Fruit fly (Drosophila melanogaster) whole organism, embryonic: Measurements from ENCODE around the gene CG32645.
A peak's percentile ranks its signal among the peaks of the same experiment; 100 is the strongest.

ENCODE experiments used
- Atf-2 ChIP-seq: fragments of 200-800 bp; sonication (Bioruptor generic); optimal IDR thresholded peaks from 2 replicates; lab custom pipeline; 2016; ENCODE audit warnings: missing biosample characterization, missing genetic modification characterization
- Blimp-1 ChIP-seq: fragments of 200-800 bp; sonication (Bioruptor generic); optimal IDR thresholded peaks from 3 replicates; lab custom pipeline; 2018; ENCODE audit warnings: missing biosample characterization, missing genetic modification characterization, mild to moderate bottlenecking, moderate library complexity, missing genetic modification reagents
- CG10209 ChIP-seq: fragments of 200-800 bp; sonication (Bioruptor generic); optimal IDR thresholded peaks from 3 replicates; lab custom pipeline; 2017; ENCODE audit warnings: missing biosample characterization, mild to moderate bottlenecking, missing genetic modification characterization, missing genetic modification reagents
- CG1024 ChIP-seq: fragments of 200-800 bp; sonication (Bioruptor generic); IDR thresholded peaks from 2 replicates; pipeline ENCODE4 v1.3.6; 2022; ENCODE audit warnings: missing biosample characterization, missing genetic modification characterization
- CG10431 ChIP-seq: fragments of 200-800 bp; sonication (Bioruptor generic); optimal IDR thresholded peaks from 3 replicates; lab custom pipeline; 2018; ENCODE audit warnings: missing biosample characterization, mild to moderate bottlenecking, missing genetic modification characterization
- CG11398 ChIP-seq: fragments of 200-800 bp; sonication (Bioruptor generic); optimal IDR thresholded peaks from 2 replicates; lab custom pipeline; 2016; ENCODE audit warnings: missing biosample characterization, missing genetic modification characterization
- CG12769 ChIP-seq: fragments of 200-800 bp; sonication (Bioruptor generic); optimal IDR thresholded peaks from 2 replicates; lab custom pipeline; 2019; ENCODE audit warnings: missing biosample characterization, mild to moderate bottlenecking, missing genetic modification characterization, moderate library complexity
- CG16813 ChIP-seq: fragments of 200-800 bp; sonication (Bioruptor generic); IDR thresholded peaks from 3 replicates; pipeline ENCODE4 v1.3.6; 2022; ENCODE audit warnings: missing biosample characterization, missing genetic modification characterization; ENCODE audit not compliant: partially characterized antibody
- CG17328 ChIP-seq: fragments of 200-800 bp; sonication (Bioruptor generic); IDR thresholded peaks from 2 replicates; pipeline ENCODE4 v1.3.6; 2022; ENCODE audit warnings: missing biosample characterization, missing genetic modification characterization
- CG17568 ChIP-seq: fragments of 200-800 bp; sonication (Bioruptor generic); optimal IDR thresholded peaks from 2 replicates; lab custom pipeline; 2018; ENCODE audit warnings: missing biosample characterization, mild to moderate bottlenecking, missing genetic modification characterization, moderate library complexity
- CG2129 ChIP-seq: fragments of 200-800 bp; sonication (Bioruptor generic); IDR thresholded peaks from 2 replicates; pipeline ENCODE4 v1.3.6; 2022; ENCODE audit warnings: missing biosample characterization, missing genetic modification characterization; ENCODE audit not compliant: partially characterized antibody
- CG30020 ChIP-seq: fragments of 200-800 bp; optimal IDR thresholded peaks from 2 replicates; lab custom pipeline; 2019; ENCODE audit warnings: missing biosample characterization, mild to moderate bottlenecking, missing genetic modification characterization, moderate library complexity
- CG33557 ChIP-seq: fragments of 200-800 bp; sonication (Bioruptor generic); optimal IDR thresholded peaks from 2 replicates; lab custom pipeline; 2019; ENCODE audit warnings: missing biosample characterization, mild to moderate bottlenecking, missing genetic modification characterization, moderate library complexity
- CG4424 ChIP-seq: fragments of 200-800 bp; sonication (Bioruptor generic); optimal IDR thresholded peaks from 3 replicates; lab custom pipeline; 2016; ENCODE audit warnings: missing biosample characterization, missing genetic modification characterization
- CG7745 ChIP-seq: fragments of 200-800 bp; sonication (Bioruptor generic); optimal IDR thresholded peaks from 2 replicates; lab custom pipeline; 2018; ENCODE audit warnings: missing biosample characterization, mild to moderate bottlenecking, missing genetic modification characterization, moderate library complexity
- CG9437 ChIP-seq: fragments of 200-800 bp; sonication (Bioruptor generic); optimal IDR thresholded peaks from 2 replicates; lab custom pipeline; 2018; ENCODE audit warnings: missing biosample characterization, mild to moderate bottlenecking, missing genetic modification characterization
- CG9727 ChIP-seq: fragments of 200-800 bp; sonication (Bioruptor generic); optimal IDR thresholded peaks from 3 replicates; lab custom pipeline; 2017; ENCODE audit warnings: missing biosample characterization, mild to moderate bottlenecking, missing genetic modification characterization
- Dek ChIP-seq: fragments of 200-800 bp; sonication (Bioruptor generic); optimal IDR thresholded peaks from 3 replicates; lab custom pipeline; 2019; ENCODE audit warnings: missing biosample characterization, mild to moderate bottlenecking, missing genetic modification characterization, moderate library complexity
- Dll ChIP-seq: fragments of 200-800 bp; sonication (Bioruptor generic); IDR thresholded peaks from 4 replicates; pipeline ENCODE4 v1.3.6; 2022; ENCODE audit warnings: missing biosample characterization, missing genetic modification characterization; ENCODE audit not compliant: partially characterized antibody
- Drgx ChIP-seq: fragments of 200-800 bp; sonication (Bioruptor generic); IDR thresholded peaks from 2 replicates; pipeline ENCODE4 v1.3.6; 2022; ENCODE audit warnings: missing biosample characterization, missing genetic modification characterization
- Gsc ChIP-seq: fragments of 200-800 bp; sonication (Bioruptor generic); IDR thresholded peaks from 2 replicates; pipeline ENCODE4 v1.3.6; 2022; ENCODE audit warnings: missing biosample characterization, missing genetic modification characterization
- Kr ChIP-seq: fragments of 200-800 bp; sonication (Bioruptor generic); optimal IDR thresholded peaks from 2 replicates; lab custom pipeline; 2017; ENCODE audit warnings: missing biosample characterization, mild to moderate bottlenecking, missing genetic modification characterization
- MESR4 ChIP-seq: fragments of 200-800 bp; sonication (Bioruptor generic); optimal IDR thresholded peaks from 2 replicates; lab custom pipeline; 2018; ENCODE audit warnings: missing biosample characterization, mild to moderate bottlenecking, missing genetic modification characterization, moderate library complexity
- Opbp ChIP-seq: fragments of 200-800 bp; sonication (Bioruptor generic); IDR thresholded peaks from 3 replicates; pipeline ENCODE4 v1.3.6; 2022; ENCODE audit warnings: missing biosample characterization, missing genetic modification characterization; ENCODE audit not compliant: partially characterized antibody
- Pdp1 ChIP-seq, 2 experiments: fragments of 200-800 bp; sonication (Bioruptor generic); optimal IDR thresholded peaks; 3 replicates each; lab custom pipeline; 2016; ENCODE audit warnings: missing biosample characterization in 2 of 2, missing genetic modification characterization in 2 of 2, mild to moderate bottlenecking in 1 of 2, moderate library complexity in 1 of 2
- Ravus ChIP-seq: fragments of 200-800 bp; sonication (Bioruptor generic); IDR thresholded peaks from 2 replicates; pipeline ENCODE4 v1.3.6; 2022; ENCODE audit warnings: missing biosample characterization, missing genetic modification characterization
- Spps ChIP-seq: fragments of 200-800 bp; sonication (Bioruptor generic); optimal IDR thresholded peaks from 2 replicates; lab custom pipeline; 2018; ENCODE audit warnings: missing biosample characterization, mild to moderate bottlenecking, missing genetic modification characterization
- Taf1 ChIP-seq: fragments of 200-800 bp; sonication (Bioruptor generic); IDR thresholded peaks from 2 replicates; pipeline ENCODE4 v1.3.6; 2022; ENCODE audit warnings: missing biosample characterization, missing genetic modification characterization
- Trl ChIP-seq, 3 experiments: fragments of >200 bp in 2 of 3; fragments of 200-800 bp in 1 of 3; sonication (Bioruptor generic) in 1 of 3; optimal IDR thresholded peaks; 2 replicates in 1 of 3; 3 replicates in 2 of 3; lab custom pipeline; 2016 to 2017; ENCODE audit warnings: missing biosample characterization in 1 of 3, missing genetic modification characterization in 1 of 3
- ase ChIP-seq: fragments of 200-800 bp; sonication (Bioruptor generic); IDR thresholded peaks from 3 replicates; pipeline ENCODE4 v1.3.6; 2022; ENCODE audit warnings: missing biosample characterization, missing genetic modification characterization
- bsh ChIP-seq, 2 experiments: fragments of 200-800 bp; sonication (Bioruptor generic); optimal IDR thresholded peaks; 2 replicates each; lab custom pipeline; 2017 to 2018; ENCODE audit warnings: mild to moderate bottlenecking in 2 of 2, missing biosample characterization in 2 of 2, missing genetic modification characterization in 2 of 2, moderate library complexity in 1 of 2
- cg ChIP-seq: fragments of 200-800 bp; sonication (Bioruptor generic); optimal IDR thresholded peaks from 3 replicates; lab custom pipeline; 2019; ENCODE audit warnings: missing biosample characterization, mild to moderate bottlenecking, missing genetic modification characterization, moderate library complexity
- chinmo ChIP-seq: fragments of 200-800 bp; sonication (Bioruptor generic); IDR thresholded peaks from 4 replicates; pipeline ENCODE4 v1.3.6; 2022; ENCODE audit warnings: missing biosample characterization, missing genetic modification characterization; ENCODE audit not compliant: partially characterized antibody
- ci ChIP-seq: fragments of 200-800 bp; sonication (Bioruptor generic); IDR thresholded peaks from 3 replicates; pipeline ENCODE4 v1.3.6; 2022; ENCODE audit warnings: missing biosample characterization, missing genetic modification characterization
- dimm ChIP-seq: fragments of 200-800 bp; sonication (Bioruptor generic); IDR thresholded peaks from 2 replicates; pipeline ENCODE4 v1.3.6; 2022; ENCODE audit warnings: missing biosample characterization, missing genetic modification characterization
- gfzf ChIP-seq: fragments of 200-800 bp; sonication (Bioruptor generic); optimal IDR thresholded peaks from 2 replicates; lab custom pipeline; 2016; ENCODE audit warnings: missing biosample characterization, mild to moderate bottlenecking, missing genetic modification characterization, moderate library complexity
- her ChIP-seq: fragments of 200-800 bp; sonication (Bioruptor generic); optimal IDR thresholded peaks from 2 replicates; lab custom pipeline; 2016; ENCODE audit warnings: missing biosample characterization, missing genetic modification characterization
- mirr ChIP-seq: fragments of 200-800 bp; sonication (Bioruptor generic); optimal IDR thresholded peaks from 3 replicates; lab custom pipeline; 2018; ENCODE audit warnings: missing biosample characterization, mild to moderate bottlenecking, missing genetic modification characterization
- oc ChIP-seq: fragments of 200-800 bp; sonication (Bioruptor generic); optimal IDR thresholded peaks from 2 replicates; lab custom pipeline; 2018; ENCODE audit warnings: missing biosample characterization, mild to moderate bottlenecking, missing genetic modification characterization, moderate library complexity
- pan ChIP-seq, 4 experiments: fragments of >200 bp in 3 of 4; fragments of 200-800 bp in 1 of 4; sonication (Bioruptor generic) in 1 of 4; optimal IDR thresholded peaks in 3 of 4; IDR thresholded peaks in 1 of 4; 2 replicates each; pipeline versions ENCODE4 v1.3.6 to Lab custom; 2017 to 2022; ENCODE audit warnings: missing biosample characterization in 2 of 4, missing genetic modification characterization in 2 of 4, mixed read lengths in 1 of 4
- pzg ChIP-seq: fragments of 200-800 bp; sonication (Bioruptor generic); optimal IDR thresholded peaks from 3 replicates; lab custom pipeline; 2018; ENCODE audit warnings: missing biosample characterization, mild to moderate bottlenecking, missing genetic modification characterization, moderate library complexity
- sd ChIP-seq: fragments of 200-800 bp; sonication (Bioruptor generic); optimal IDR thresholded peaks from 3 replicates; lab custom pipeline; 2018; ENCODE audit warnings: missing biosample characterization, mild to moderate bottlenecking, missing genetic modification characterization, moderate library complexity
- slbo ChIP-seq: fragments of 200-800 bp; sonication (Bioruptor generic); IDR thresholded peaks from 2 replicates; pipeline ENCODE4 v1.3.6; 2022; ENCODE audit warnings: missing biosample characterization, missing genetic modification characterization
- sqz ChIP-seq: fragments of 200-800 bp; sonication (Bioruptor generic); optimal IDR thresholded peaks from 3 replicates; lab custom pipeline; 2018; ENCODE audit warnings: missing biosample characterization, mild to moderate bottlenecking, missing genetic modification characterization
- stc ChIP-seq: fragments of 200-800 bp; sonication (Bioruptor generic); IDR thresholded peaks from 2 replicates; pipeline ENCODE4 v1.3.6; 2022; ENCODE audit warnings: missing biosample characterization, missing genetic modification characterization
- tgo ChIP-seq: fragments of 200-800 bp; sonication (Bioruptor generic); IDR thresholded peaks from 3 replicates; pipeline ENCODE4 v1.3.6; 2022; ENCODE audit warnings: missing biosample characterization, missing genetic modification characterization
- vvl ChIP-seq: fragments of 200-800 bp; sonication (Bioruptor generic); IDR thresholded peaks from 2 replicates; pipeline ENCODE4 v1.3.6; 2022; ENCODE audit warnings: missing biosample characterization, missing genetic modification characterization
- z ChIP-seq: fragments of 200-800 bp; sonication (Bioruptor generic); IDR thresholded peaks from 3 replicates; pipeline ENCODE4 v1.3.6; 2022; ENCODE audit warnings: missing biosample characterization, missing genetic modification characterization
- zen2 ChIP-seq: fragments of 200-800 bp; sonication (Bioruptor generic); IDR thresholded peaks from 3 replicates; pipeline ENCODE4 v1.3.6; 2022; ENCODE audit warnings: missing biosample characterization, missing genetic modification characterization; ENCODE audit not compliant: partially characterized antibody

Gene CG32645

dm6 chrX:13138887-13139286 lies at the start of gene CG32645:
Gene CG32645, plus strand, starts transcription at chrX:13139199.
- TF ChIP-seq sqz (GFP tag; lab: Kevin White, UChicago) (peak; percentile 80), CG16813 (GFP tag; lab: Robert Waterston, UW) (no peak), Dek (tag; lab: Kevin White, UChicago) (no peak), CG10209 (no peak), Dll (GFP tag; lab: Robert Waterston, UW) (0 out of 4 replicates have a peak, but pooled peaks have one; percentile 14), CG12769 (tag; lab: Kevin White, UChicago) (peak; percentile 11), chinmo (GFP tag; lab: Robert Waterston, UW) (peak; percentile 59; the same call in 1 of the 4 replicates), her (GFP tag; lab: Kevin White, UChicago) (no peak), tgo (GFP tag; lab: Robert Waterston, UW) (no peak), cg (GFP tag; lab: Kevin White, UChicago) (peak; percentile 49), CG33557 (peak; percentile 4), sd (peak; percentile 91), Spps (tag; lab: Kevin White, UChicago) (peak; percentile 6), ci (peak; percentile 20; the same call in 1 of the 3 replicates), CG9437 (GFP tag; lab: Kevin White, UChicago) (no peak), vvl (GFP tag; lab: Robert Waterston, UW) (no peak), z (peak; percentile 85), stc (GFP tag; lab: Robert Waterston, UW) (no peak), oc (tag; lab: Kevin White, UChicago) (peak; percentile 31), pan (optimal IDR thresholded peaks at IDR 0.05; lab: Kevin White, UChicago) (no peak), pan (GFP tag; optimal IDR thresholded peaks at IDR 0.05 in 1 of 2, IDR thresholded peaks at IDR 0.05 in 1 of 2) (peak in 1 of 2 experiments; percentile 6), Drgx (GFP tag; lab: Robert Waterston, UW) (0 out of 2 replicates have a peak, but pooled peaks have one; percentile 16), Opbp (0 out of 3 replicates have a peak, but pooled peaks have one; percentile 13), bsh (GFP tag; optimal IDR thresholded peaks at IDR 0.05; lab: Kevin White, UChicago) (peak in 1 of 2 experiments; percentile 5), Blimp-1 (GFP tag; lab: Kevin White, UChicago) (peak; percentile 97), CG7745 (no peak), Pdp1 (GFP tag; optimal IDR thresholded peaks at IDR 0.05; lab: Kevin White, UChicago) (peak in 1 of 2 experiments; percentile 26), CG11398 (GFP tag; lab: Kevin White, UChicago) (no peak), zen2 (0 out of 3 replicates have a peak, but pooled peaks have one; percentile 31), gfzf (no peak), CG17328 (GFP tag; lab: Robert Waterston, UW) (no peak), Gsc (GFP tag; lab: Robert Waterston, UW) (no peak), Trl (optimal IDR thresholded peaks at IDR 0.05; lab: Kevin White, UChicago) (peak; percentile 41 to 68), Trl (GFP tag; optimal IDR thresholded peaks at IDR 0.05; lab: Kevin White, UChicago) (no peak)

dm6 chrX:13089375-13089774 lies 49.6 kb upstream of the CG32645 start:
- TF ChIP-seq CG2129: no peak
- TF ChIP-seq Taf1: no peak
- TF ChIP-seq CG17568 (GFP tag; lab: Kevin White, UChicago): no peak
- TF ChIP-seq CG10431 (GFP tag; lab: Kevin White, UChicago): no peak
- no peak for TF ChIP-seq MESR4 (GFP tag; lab: Kevin White, UChicago)
- TF ChIP-seq pzg (GFP tag; lab: Kevin White, UChicago): no peak
- peak; percentile 23 for TF ChIP-seq CG9727 (GFP tag; lab: Kevin White, UChicago)
- no peak for TF ChIP-seq Pdp1 (GFP tag; optimal IDR thresholded peaks at IDR 0.05; lab: Kevin White, UChicago)
- no peak for TF ChIP-seq mirr (GFP tag; lab: Kevin White, UChicago)
- TF ChIP-seq Ravus (GFP tag; lab: Robert Waterston, UW): no peak
- no peak for TF ChIP-seq CG4424
- TF ChIP-seq CG30020 (tag; lab: Kevin White, UChicago): no peak
- TF ChIP-seq ase (GFP tag; lab: Robert Waterston, UW): no peak
- TF ChIP-seq slbo (GFP tag; lab: Robert Waterston, UW): no peak
- no peak for TF ChIP-seq Atf-2 (GFP tag; lab: Kevin White, UChicago)
- no peak for TF ChIP-seq dimm (GFP tag; lab: Robert Waterston, UW)
- TF ChIP-seq CG1024 (GFP tag; lab: Robert Waterston, UW): 0 out of 2 replicates have a peak, but pooled peaks have one; percentile 4
- no peak for TF ChIP-seq Kr (GFP tag; lab: Kevin White, UChicago)
